Worm (Caenorhabditis elegans): ENCODE data around the gene pisy-1.

Gene pisy-1

ce11 chrII:12690905-12691304, 47.2 kb downstream of the pisy-1 start:
- TF ChIP-seq ceh-82 (tag; optimal IDR thresholded peaks at IDR 0.05) (no peak), madf-9 (GFP tag; conservative IDR thresholded peaks at IDR 0.05) (no peak), fkh-10 (GFP tag; optimal IDR thresholded peaks at IDR 0.05) (no peak), mxl-3 (GFP tag; optimal IDR thresholded peaks at IDR 0.05) (no peak), php-3 (GFP tag; IDR thresholded peaks at IDR 0.05) (no peak), fos-1 (tag; optimal IDR thresholded peaks at IDR 0.05) (no peak), nhr-10 (tag; optimal IDR thresholded peaks at IDR 0.05) (no peak), ces-1 (GFP tag; optimal IDR thresholded peaks at IDR 0.05) (no peak), nhr-111 (GFP tag; optimal IDR thresholded peaks at IDR 0.05) (no peak), lin-29 (GFP tag; IDR thresholded peaks at IDR 0.05) (no peak), ztf-7 (tag; optimal IDR thresholded peaks at IDR 0.05) (no peak), daf-8 (GFP tag; IDR thresholded peaks at IDR 0.05) (no peak), nhr-41 (GFP tag; IDR thresholded peaks at IDR 0.05) (no peak)

ce11 chrII:12689333-12689732, 48.8 kb downstream of the pisy-1 start:
- TF ChIP-seq dve-1 (tag; optimal IDR thresholded peaks at IDR 0.05; ENCODE audit: insufficient read depth) (no peak), hlh-30 (tag; optimal IDR thresholded peaks at IDR 0.05; ENCODE audit: insufficient read depth) (peak; percentile 33), unc-62 (GFP tag; optimal IDR thresholded peaks at IDR 0.05 in 1 of 2) (peak in 1 of 2 experiments; percentile 8), unc-62 (tag; optimal IDR thresholded peaks at IDR 0.05) (no peak), ceh-82 (tag; optimal IDR thresholded peaks at IDR 0.05) (no peak)
